Worm (Caenorhabditis elegans) whole organism, young adult: Measurements from ENCODE around the gene bcc-1.

Source experiments
- B0261.1 ChIP-seq: sonication (generic microtip); optimal IDR thresholded peaks from 2 replicates; lab custom pipeline; 2016; ENCODE audit warnings: mild to moderate bottlenecking, missing genetic modification characterization, moderate library complexity, missing compliant biosample characterization
- C17E4.6 ChIP-seq: fragments of 200-800 bp; sonication (Bioruptor generic); IDR thresholded peaks from 2 replicates; pipeline ENCODE4 v1.3.6; 2022; ENCODE audit warnings: missing genetic modification reagents, missing genetic modification characterization, missing compliant biosample characterization
- F10E7.11 ChIP-seq: sonication (generic microtip); optimal IDR thresholded peaks from 2 replicates; lab custom pipeline; 2017; ENCODE audit warnings: mild to moderate bottlenecking, missing genetic modification characterization, moderate library complexity, missing compliant biosample characterization
- F33H1.4 ChIP-seq: fragments of 200-800 bp; sonication (Bioruptor generic); IDR thresholded peaks from 2 replicates; pipeline ENCODE4 v1.3.6; 2022; ENCODE audit warnings: missing genetic modification reagents, missing genetic modification characterization, missing compliant biosample characterization
- F52B5.7 ChIP-seq: sonication (generic microtip); optimal IDR thresholded peaks from 2 replicates; lab custom pipeline; 2016; ENCODE audit warnings: mild to moderate bottlenecking, missing genetic modification characterization, missing compliant biosample characterization
- F57A8.1 ChIP-seq: fragments of 200-800 bp; sonication (Bioruptor generic); optimal IDR thresholded peaks from 2 replicates; lab custom pipeline; 2018; ENCODE audit warnings: mild to moderate bottlenecking, missing genetic modification characterization, moderate library complexity, missing compliant biosample characterization
- F57C9.4 ChIP-seq: sonication (generic microtip); optimal IDR thresholded peaks from 2 replicates; lab custom pipeline; 2017; ENCODE audit warnings: mild to moderate bottlenecking, missing genetic modification characterization, missing compliant biosample characterization
- Y53F4B.3 ChIP-seq: fragments of 200-800 bp; sonication (Bioruptor generic); IDR thresholded peaks from 2 replicates; pipeline ENCODE4 v1.3.6; 2022; ENCODE audit warnings: missing genetic modification reagents, missing genetic modification characterization, missing compliant biosample characterization
- Y53G8AR.9 ChIP-seq: fragments of 200-800 bp; sonication (Bioruptor generic); conservative IDR thresholded peaks from 2 replicates; pipeline ENCODE4 v1.3.6; 2022; ENCODE audit warnings: missing genetic modification reagents, missing genetic modification characterization, missing compliant biosample characterization
- Y79H2A.3 ChIP-seq: fragments of 200-800 bp; sonication (Bioruptor generic); conservative IDR thresholded peaks from 2 replicates; pipeline ENCODE4 v1.3.6; 2022; ENCODE audit warnings: missing genetic modification reagents, missing genetic modification characterization, missing compliant biosample characterization
- Y95B8A.8 ChIP-seq: fragments of 200-800 bp; sonication (Bioruptor generic); IDR thresholded peaks from 2 replicates; pipeline ENCODE4 v1.3.6; 2022; ENCODE audit warnings: missing genetic modification reagents, missing genetic modification characterization, missing compliant biosample characterization
- akir-1 ChIP-seq: fragments of 200-800 bp; sonication (Bioruptor generic); optimal IDR thresholded peaks from 2 replicates; lab custom pipeline; 2018; ENCODE audit warnings: mild to moderate bottlenecking, missing genetic modification characterization, moderate library complexity, missing compliant biosample characterization
- attf-6 ChIP-seq: fragments of 200-800 bp; sonication (Bioruptor generic); IDR thresholded peaks from 2 replicates; pipeline ENCODE4 v1.3.6; 2022; ENCODE audit warnings: missing genetic modification reagents, missing genetic modification characterization, missing compliant biosample characterization
- cebp-1 ChIP-seq, 2 experiments: fragments of 200-800 bp in 1 of 2; sonication (Bioruptor generic) in 1 of 2; sonication (generic microtip) in 1 of 2; IDR thresholded peaks in 1 of 2; optimal IDR thresholded peaks in 1 of 2; 2 replicates each; pipeline versions ENCODE4 v1.3.6 to Lab custom; 2017 to 2022; ENCODE audit warnings: missing compliant biosample characterization in 2 of 2, missing genetic modification characterization in 2 of 2, mild to moderate bottlenecking in 1 of 2, missing genetic modification reagents in 1 of 2, moderate library complexity in 1 of 2
- cebp-2 ChIP-seq: fragments of 200-800 bp; sonication (Bioruptor generic); IDR thresholded peaks from 2 replicates; pipeline ENCODE4 v1.3.6; 2022; ENCODE audit warnings: missing genetic modification characterization, missing compliant biosample characterization
- ceh-100 ChIP-seq: fragments of 200-800 bp; sonication (Bioruptor generic); IDR thresholded peaks from 2 replicates; pipeline ENCODE4 v1.3.6; 2022; ENCODE audit warnings: missing genetic modification reagents, missing genetic modification characterization, missing compliant biosample characterization
- chd-7 ChIP-seq: sonication (generic microtip); optimal IDR thresholded peaks from 2 replicates; lab custom pipeline; 2016; ENCODE audit warnings: mild to moderate bottlenecking, missing genetic modification characterization, moderate library complexity, missing compliant biosample characterization
- dox-1 ChIP-seq: fragments of 200-800 bp; sonication (Bioruptor generic); IDR thresholded peaks from 2 replicates; pipeline ENCODE4 v1.3.6; 2022; ENCODE audit warnings: missing genetic modification reagents, missing genetic modification characterization, missing compliant biosample characterization
- efl-1 ChIP-seq: fragments of 150-350 bp; optimal IDR thresholded peaks from 2 replicates; lab custom pipeline; 2014; ENCODE audit warnings: missing biosample characterization, missing genetic modification reagents, missing genetic modification characterization
- egrh-3 ChIP-seq: fragments of 200-800 bp; sonication (Bioruptor generic); IDR thresholded peaks from 2 replicates; pipeline ENCODE4 v1.3.6; 2022; ENCODE audit warnings: missing genetic modification reagents, missing genetic modification characterization, missing compliant biosample characterization
- ekl-4 ChIP-seq: fragments of 200-800 bp; sonication (Bioruptor generic); IDR thresholded peaks from 2 replicates; pipeline ENCODE4 v1.3.6; 2022; ENCODE audit warnings: missing genetic modification reagents, missing genetic modification characterization, missing compliant biosample characterization
- hlh-12 ChIP-seq: sonication (generic microtip); optimal IDR thresholded peaks from 2 replicates; lab custom pipeline; 2016; ENCODE audit warnings: missing genetic modification characterization, missing compliant biosample characterization
- hlh-26 ChIP-seq: fragments of 200-800 bp; sonication (Bioruptor generic); conservative IDR thresholded peaks from 2 replicates; pipeline ENCODE4 v1.3.6; 2022; ENCODE audit warnings: missing genetic modification reagents, missing genetic modification characterization, missing compliant biosample characterization
- hsf-1 ChIP-seq: fragments of 200-800 bp; sonication (Bioruptor generic); IDR thresholded peaks from 2 replicates; pipeline ENCODE4 v1.3.6; 2022; ENCODE audit warnings: missing genetic modification reagents, missing genetic modification characterization, missing compliant biosample characterization
- lag-1 ChIP-seq: fragments of 200-800 bp; sonication (Bioruptor generic); IDR thresholded peaks from 2 replicates; pipeline ENCODE4 v1.3.6; 2022; ENCODE audit warnings: missing genetic modification reagents, missing genetic modification characterization, missing compliant biosample characterization
- let-526 ChIP-seq: fragments of 200-800 bp; sonication (Bioruptor generic); IDR thresholded peaks from 2 replicates; pipeline ENCODE4 v1.3.6; 2022; ENCODE audit warnings: missing genetic modification reagents, missing genetic modification characterization, missing compliant biosample characterization
- lir-1 ChIP-seq: fragments of 200-800 bp; sonication (Bioruptor generic); conservative IDR thresholded peaks from 2 replicates; pipeline ENCODE4 v1.3.6; 2022; ENCODE audit warnings: missing genetic modification reagents, missing genetic modification characterization, missing compliant biosample characterization
- lsl-1 ChIP-seq: fragments of 200-800 bp; sonication (Bioruptor generic); optimal IDR thresholded peaks from 2 replicates; lab custom pipeline; 2018; ENCODE audit warnings: mild to moderate bottlenecking, missing genetic modification characterization, moderate library complexity, missing compliant biosample characterization
- madf-10 ChIP-seq: sonication (generic microtip); optimal IDR thresholded peaks from 2 replicates; lab custom pipeline; 2016; ENCODE audit warnings: mild to moderate bottlenecking, missing genetic modification characterization, missing compliant biosample characterization
- madf-3 ChIP-seq: fragments of 200-800 bp; sonication (Bioruptor generic); IDR thresholded peaks from 2 replicates; pipeline ENCODE4 v1.3.6; 2022; ENCODE audit warnings: missing genetic modification reagents, missing genetic modification characterization, missing compliant biosample characterization
- madf-6 ChIP-seq: fragments of 200-800 bp; sonication (Bioruptor generic); IDR thresholded peaks from 2 replicates; pipeline ENCODE4 v1.3.6; 2022; ENCODE audit warnings: missing genetic modification reagents, missing genetic modification characterization, missing compliant biosample characterization
- madf-8 ChIP-seq: fragments of 200-800 bp; sonication (Bioruptor generic); conservative IDR thresholded peaks from 2 replicates; pipeline ENCODE4 v1.3.6; 2022; ENCODE audit warnings: missing genetic modification reagents, missing genetic modification characterization, missing compliant biosample characterization
- mes-4 ChIP-seq: sonication (generic microtip); optimal IDR thresholded peaks from 2 replicates; lab custom pipeline; 2016; ENCODE audit warnings: missing genotype, missing genetic modification characterization, missing compliant biosample characterization
- nfyb-1 ChIP-seq: fragments of 200-800 bp; sonication (Bioruptor generic); IDR thresholded peaks from 2 replicates; pipeline ENCODE4 v1.3.6; 2022; ENCODE audit warnings: missing genetic modification reagents, missing genetic modification characterization, missing compliant biosample characterization
- nhr-120 ChIP-seq: fragments of 200-800 bp; sonication (Bioruptor generic); IDR thresholded peaks from 2 replicates; pipeline ENCODE4 v1.3.6; 2022; ENCODE audit warnings: missing genetic modification characterization, missing compliant biosample characterization
- nhr-179 ChIP-seq: sonication (generic microtip); optimal IDR thresholded peaks from 2 replicates; lab custom pipeline; 2016; ENCODE audit warnings: mild to moderate bottlenecking, missing genetic modification characterization, missing compliant biosample characterization
- nhr-27 ChIP-seq: fragments of 200-800 bp; sonication (Bioruptor generic); optimal IDR thresholded peaks from 2 replicates; lab custom pipeline; 2018; ENCODE audit warnings: mild to moderate bottlenecking, missing genetic modification characterization, moderate library complexity, missing compliant biosample characterization
- rec-8 ChIP-seq, 2 experiments: sonication (generic microtip); optimal IDR thresholded peaks; 2 replicates each; lab custom pipeline; 2016; ENCODE audit warnings: mild to moderate bottlenecking in 2 of 2, missing genetic modification characterization in 2 of 2, missing genetic modification reagents in 2 of 2, missing genotype in 2 of 2, missing biosample characterization in 1 of 2, missing compliant biosample characterization in 1 of 2, moderate library complexity in 1 of 2
- repo-1 ChIP-seq: sonication (generic microtip); optimal IDR thresholded peaks from 2 replicates; lab custom pipeline; 2017; ENCODE audit warnings: mild to moderate bottlenecking, missing genetic modification characterization, missing compliant biosample characterization
- sdz-38 ChIP-seq: sonication (generic microtip); optimal IDR thresholded peaks from 2 replicates; lab custom pipeline; 2016; ENCODE audit warnings: missing genotype, missing genetic modification characterization, missing compliant biosample characterization
- snpc-4 ChIP-seq, 5 experiments: fragments of 150-350 bp in 1 of 5; sonication (generic microtip) in 4 of 5; optimal IDR thresholded peaks; 2 replicates each; lab custom pipeline; 2014 to 2018; ENCODE audit warnings: missing genetic modification characterization in 5 of 5, missing biosample characterization in 3 of 5, antibody characterized with exemption in 2 of 5, mild to moderate bottlenecking in 2 of 5, missing compliant biosample characterization in 2 of 5, missing genotype in 2 of 5, moderate library complexity in 2 of 5, missing genetic modification reagents in 1 of 5
- somi-1 ChIP-seq: fragments of 200-800 bp; sonication (Bioruptor generic); optimal IDR thresholded peaks from 2 replicates; lab custom pipeline; 2018; ENCODE audit warnings: mild to moderate bottlenecking, missing genetic modification characterization, missing compliant biosample characterization
- tbx-9 ChIP-seq: sonication (generic microtip); optimal IDR thresholded peaks from 2 replicates; lab custom pipeline; 2016; ENCODE audit warnings: borderline replicate concordance, missing genetic modification characterization, inconsistent platforms, missing compliant biosample characterization
- unc-62 ChIP-seq: fragments of 150-350 bp; optimal IDR thresholded peaks from 2 replicates; lab custom pipeline; 2014; ENCODE audit warnings: missing biosample characterization, missing genetic modification reagents, missing genetic modification characterization
- xnd-1 ChIP-seq: sonication (generic microtip); optimal IDR thresholded peaks from 2 replicates; lab custom pipeline; 2016; ENCODE audit warnings: missing genotype, missing genetic modification reagents, missing genetic modification characterization, missing compliant biosample characterization
- zim-3 ChIP-seq: sonication (generic microtip); optimal IDR thresholded peaks from 2 replicates; lab custom pipeline; 2017; ENCODE audit warnings: mild to moderate bottlenecking, missing genetic modification characterization, moderate library complexity, missing compliant biosample characterization
- ztf-25 ChIP-seq: fragments of 200-800 bp; sonication (Bioruptor generic); IDR thresholded peaks from 2 replicates; pipeline ENCODE4 v1.3.6; 2022; ENCODE audit warnings: missing genetic modification reagents, missing genetic modification characterization, missing compliant biosample characterization
- ztf-26 ChIP-seq: sonication (generic microtip); optimal IDR thresholded peaks from 2 replicates; lab custom pipeline; 2017; ENCODE audit warnings: missing genetic modification characterization, missing compliant biosample characterization
- ztf-6 ChIP-seq: fragments of 200-800 bp; sonication (Bioruptor generic); IDR thresholded peaks from 2 replicates; pipeline ENCODE4 v1.3.6; 2022; ENCODE audit warnings: missing genetic modification reagents, missing genetic modification characterization, missing compliant biosample characterization

The bcc-1 gene

DNA sequence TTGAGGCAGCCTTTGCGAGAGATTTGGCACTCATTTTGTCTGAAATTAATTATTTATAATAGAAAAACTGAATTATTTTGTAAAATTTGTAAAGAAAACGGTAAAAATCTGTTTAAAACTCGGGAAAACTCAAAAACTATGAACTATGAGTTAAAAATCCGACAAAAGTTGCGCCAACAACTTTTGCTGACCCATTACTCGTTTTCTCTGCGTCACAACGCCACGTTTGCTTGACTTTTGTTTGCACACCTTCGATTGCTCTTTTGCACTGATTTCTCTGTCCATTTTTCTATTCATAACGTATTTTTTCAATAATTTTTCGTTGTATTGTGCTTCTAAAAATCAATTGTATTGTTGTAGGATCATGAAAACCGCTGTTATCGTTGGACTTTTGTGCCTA lies 56.1 kb downstream of the bcc-1 start, which contains the start of gene fkb-1 (continued):
- peak; percentile 60 for TF ChIP-seq dox-1
- no peak for TF ChIP-seq ztf-25
- no peak for TF ChIP-seq lag-1 (GFP tag; lab: Robert Waterston, UW)
- no peak for TF ChIP-seq B0261.1 (tag; lab: Kevin White, UChicago)
- no peak for TF ChIP-seq somi-1 (GFP tag; lab: Kevin White, UChicago)
- no peak for TF ChIP-seq nhr-120 (GFP tag; lab: Robert Waterston, UW)
- no peak for TF ChIP-seq repo-1 (tag; lab: Kevin White, UChicago)
- no peak for TF ChIP-seq tbx-9 (tag; lab: Kevin White, UChicago)
- no peak for TF ChIP-seq nfyb-1 (GFP tag; lab: Robert Waterston, UW)
- no peak for TF ChIP-seq F57C9.4 (tag; lab: Kevin White, UChicago)
- no peak for TF ChIP-seq cebp-2 (GFP tag; lab: Robert Waterston, UW)
- TF ChIP-seq hsf-1: no peak
- no peak for TF ChIP-seq xnd-1 (tag; lab: Kevin White, UChicago)
- no peak for TF ChIP-seq hlh-26 (GFP tag; lab: Robert Waterston, UW)
- no peak for TF ChIP-seq ceh-100 (GFP tag; lab: Robert Waterston, UW)
- no peak for TF ChIP-seq let-526 (GFP tag; lab: Robert Waterston, UW)
- no peak for TF ChIP-seq cebp-1 (GFP tag; IDR thresholded peaks at IDR 0.05; lab: Robert Waterston, UW)
- TF ChIP-seq cebp-1 (tag; optimal IDR thresholded peaks at IDR 0.05; lab: Kevin White, UChicago): peak; percentile 47
- TF ChIP-seq Y53F4B.3 (GFP tag; lab: Robert Waterston, UW): no peak
- TF ChIP-seq madf-6: no peak
- no peak for TF ChIP-seq akir-1 (GFP tag; lab: Kevin White, UChicago)
- TF ChIP-seq Y95B8A.8: no peak
- no peak for TF ChIP-seq F10E7.11 (tag; lab: Kevin White, UChicago)
- no peak for TF ChIP-seq egrh-3 (GFP tag; lab: Robert Waterston, UW)
- TF ChIP-seq madf-10 (tag; lab: Kevin White, UChicago): no peak
- TF ChIP-seq Y79H2A.3 (GFP tag; lab: Robert Waterston, UW): no peak
- TF ChIP-seq ekl-4 (GFP tag; lab: Robert Waterston, UW): no peak
- TF ChIP-seq chd-7 (tag; lab: Kevin White, UChicago): no peak
- TF ChIP-seq mes-4 (tag; lab: Kevin White, UChicago): no peak
- no peak for TF ChIP-seq rec-8 (tag; optimal IDR thresholded peaks at IDR 0.05; lab: Kevin White, UChicago)
- TF ChIP-seq nhr-179 (tag; lab: Kevin White, UChicago): no peak
- TF ChIP-seq attf-6: no peak
- TF ChIP-seq F33H1.4 (GFP tag; lab: Robert Waterston, UW): no peak
- no peak for TF ChIP-seq F57A8.1 (GFP tag; lab: Kevin White, UChicago)
- no peak for TF ChIP-seq zim-3 (tag; lab: Kevin White, UChicago)
- TF ChIP-seq efl-1 (GFP tag; lab: Kevin White, UChicago): no peak
- TF ChIP-seq lir-1 (GFP tag; lab: Robert Waterston, UW): no peak
- TF ChIP-seq ztf-26 (tag; lab: Kevin White, UChicago): no peak
- TF ChIP-seq F52B5.7: no peak
- TF ChIP-seq madf-8 (GFP tag; lab: Robert Waterston, UW): no peak
- no peak for TF ChIP-seq ztf-6 (GFP tag; lab: Robert Waterston, UW)
- no peak for TF ChIP-seq snpc-4 (GFP tag; optimal IDR thresholded peaks at IDR 0.05; lab: Kevin White, UChicago)
- TF ChIP-seq snpc-4 (tag; optimal IDR thresholded peaks at IDR 0.05; lab: Kevin White, UChicago): peak in 1 of 4 experiments; percentile 2
- TF ChIP-seq unc-62 (GFP tag; lab: Kevin White, UChicago): no peak
- TF ChIP-seq C17E4.6 (GFP tag; lab: Robert Waterston, UW): no peak
- no peak for TF ChIP-seq nhr-27 (tag; lab: Kevin White, UChicago)
- no peak for TF ChIP-seq sdz-38
- TF ChIP-seq madf-3 (GFP tag; lab: Robert Waterston, UW): no peak
- no peak for TF ChIP-seq Y53G8AR.9 (GFP tag; lab: Robert Waterston, UW)
- no peak for TF ChIP-seq hlh-12 (tag; lab: Kevin White, UChicago)
- peak; percentile 20 for TF ChIP-seq lsl-1 (GFP tag; lab: Kevin White, UChicago)
